Fruit fly (Drosophila melanogaster) whole organism, embryonic: ENCODE results near the gene LPCAT.

ENCODE experiments used
- Asciz ChIP-seq: fragments of 200-800 bp; sonication (Bioruptor generic); optimal IDR thresholded peaks from 2 replicates; lab custom pipeline; 2017; ENCODE audit warnings: missing biosample characterization, mild to moderate bottlenecking, missing genetic modification characterization, missing genetic modification reagents
- BEAF-32 ChIP-seq: fragments of 200-800 bp; sonication (Bioruptor generic); optimal IDR thresholded peaks from 3 replicates; lab custom pipeline; 2017; ENCODE audit warnings: missing biosample characterization, missing genetic modification characterization, mild to moderate bottlenecking, moderate library complexity, missing genetic modification reagents
- Blimp-1 ChIP-seq: fragments of 200-800 bp; sonication (Bioruptor generic); optimal IDR thresholded peaks from 3 replicates; lab custom pipeline; 2018; ENCODE audit warnings: missing biosample characterization, missing genetic modification characterization, mild to moderate bottlenecking, moderate library complexity, missing genetic modification reagents
- BtbVII ChIP-seq: fragments of 200-800 bp; sonication (Bioruptor generic); optimal IDR thresholded peaks from 3 replicates; lab custom pipeline; 2017; ENCODE audit warnings: missing biosample characterization, mild to moderate bottlenecking, missing genetic modification characterization
- Bteb2 ChIP-seq: fragments of 200-800 bp; sonication (Bioruptor generic); optimal IDR thresholded peaks from 2 replicates; lab custom pipeline; 2016; ENCODE audit warnings: missing biosample characterization, missing genetic modification characterization
- CG10654 ChIP-seq: fragments of 200-800 bp; sonication (Bioruptor generic); optimal IDR thresholded peaks from 2 replicates; lab custom pipeline; 2016; ENCODE audit warnings: missing biosample characterization, missing genetic modification characterization
- CG13123 ChIP-seq: fragments of 200-800 bp; sonication (Bioruptor generic); optimal IDR thresholded peaks from 2 replicates; lab custom pipeline; 2016; ENCODE audit warnings: missing biosample characterization, missing genetic modification characterization
- CG14050 ChIP-seq: fragments of 200-800 bp; sonication (Bioruptor generic); IDR thresholded peaks from 3 replicates; pipeline ENCODE4 v1.3.6; 2022; ENCODE audit warnings: missing biosample characterization, missing genetic modification characterization
- CG14667 ChIP-seq: fragments of 200-800 bp; sonication (Bioruptor generic); IDR thresholded peaks from 2 replicates; pipeline ENCODE4 v1.3.6; 2022; ENCODE audit warnings: missing biosample characterization, missing genetic modification characterization
- CG17328 ChIP-seq: fragments of 200-800 bp; sonication (Bioruptor generic); IDR thresholded peaks from 2 replicates; pipeline ENCODE4 v1.3.6; 2022; ENCODE audit warnings: missing biosample characterization, missing genetic modification characterization
- CG2120 ChIP-seq: fragments of 200-800 bp; sonication (Bioruptor generic); optimal IDR thresholded peaks from 3 replicates; lab custom pipeline; 2016; ENCODE audit warnings: missing biosample characterization, missing genetic modification characterization
- CG4360 ChIP-seq: fragments of 200-800 bp; sonication (Bioruptor generic); IDR thresholded peaks from 2 replicates; pipeline ENCODE4 v1.3.6; 2022; ENCODE audit warnings: missing biosample characterization, missing genetic modification characterization
- CG6689 ChIP-seq: fragments of 200-800 bp; sonication (Bioruptor generic); IDR thresholded peaks from 2 replicates; pipeline ENCODE4 v1.3.6; 2022; ENCODE audit warnings: missing biosample characterization, missing genetic modification characterization
- CG6791 ChIP-seq: fragments of 200-800 bp; sonication (Bioruptor generic); IDR thresholded peaks from 3 replicates; pipeline ENCODE4 v1.3.6; 2022; ENCODE audit warnings: missing biosample characterization, missing genetic modification characterization; ENCODE audit not compliant: partially characterized antibody
- Deaf1 ChIP-seq: fragments of 200-800 bp; optimal IDR thresholded peaks from 3 replicates; lab custom pipeline; 2019; ENCODE audit warnings: missing biosample characterization, mild to moderate bottlenecking, missing genetic modification characterization, moderate library complexity
- Dip3 ChIP-seq: fragments of 200-800 bp; sonication (Bioruptor generic); optimal IDR thresholded peaks from 3 replicates; lab custom pipeline; 2016; ENCODE audit warnings: missing biosample characterization, missing genetic modification characterization
- ERR ChIP-seq: fragments of 200-800 bp; sonication (Bioruptor generic); optimal IDR thresholded peaks from 2 replicates; lab custom pipeline; 2016; ENCODE audit warnings: missing biosample characterization, missing genetic modification characterization
- Elba2 ChIP-seq: fragments of 200-800 bp; sonication (Bioruptor generic); optimal IDR thresholded peaks from 3 replicates; lab custom pipeline; 2016; ENCODE audit warnings: missing biosample characterization, missing genetic modification characterization
- Ets65A ChIP-seq: fragments of 200-800 bp; sonication (Bioruptor generic); peaks from one replicate; lab custom pipeline; 2016; ENCODE audit warnings: missing biosample characterization, missing genetic modification characterization
- Ets97D ChIP-seq: fragments of 200-800 bp; sonication (Bioruptor generic); optimal IDR thresholded peaks from 3 replicates; lab custom pipeline; 2016; ENCODE audit warnings: missing biosample characterization, missing genetic modification characterization
- Hr78 ChIP-seq, 2 experiments: fragments of 200-800 bp in 1 of 2; fragments of >200 bp in 1 of 2; sonication (Bioruptor generic) in 1 of 2; optimal IDR thresholded peaks; 2 replicates each; lab custom pipeline; 2017 to 2019; ENCODE audit warnings: missing biosample characterization in 2 of 2, missing genetic modification characterization in 2 of 2, mild to moderate bottlenecking in 1 of 2, moderate library complexity in 1 of 2
- Lim3 ChIP-seq: fragments of 200-800 bp; sonication (Bioruptor generic); IDR thresholded peaks from 2 replicates; pipeline ENCODE4 v1.3.6; 2022; ENCODE audit warnings: missing biosample characterization, missing genetic modification characterization
- Med ChIP-seq: fragments of 200-800 bp; sonication (Bioruptor generic); peaks from one replicate; lab custom pipeline; 2016; ENCODE audit warnings: missing biosample characterization, missing genetic modification characterization, mild to moderate bottlenecking, inconsistent platforms, moderate library complexity
- Mes4 ChIP-seq: fragments of 200-800 bp; sonication (Bioruptor generic); optimal IDR thresholded peaks from 2 replicates; lab custom pipeline; 2016; ENCODE audit warnings: missing biosample characterization, missing genetic modification characterization
- Nf-YA ChIP-seq: fragments of 200-800 bp; sonication (Bioruptor generic); IDR thresholded peaks from 2 replicates; pipeline ENCODE4 v1.3.6; 2022; ENCODE audit warnings: missing biosample characterization, missing genetic modification characterization
- Nf-YC ChIP-seq: fragments of 200-800 bp; optimal IDR thresholded peaks from 3 replicates; lab custom pipeline; 2019; ENCODE audit warnings: missing biosample characterization, mild to moderate bottlenecking, missing genetic modification characterization, moderate library complexity
- TFAM ChIP-seq: fragments of 200-800 bp; sonication (Bioruptor generic); optimal IDR thresholded peaks from 2 replicates; lab custom pipeline; 2017; ENCODE audit warnings: missing biosample characterization, missing genetic modification characterization, inconsistent platforms
- YL-1 ChIP-seq: fragments of 200-800 bp; sonication (Bioruptor generic); optimal IDR thresholded peaks from 3 replicates; lab custom pipeline; 2017; ENCODE audit warnings: missing biosample characterization, mild to moderate bottlenecking, missing genetic modification characterization
- chinmo ChIP-seq: fragments of 200-800 bp; sonication (Bioruptor generic); IDR thresholded peaks from 4 replicates; pipeline ENCODE4 v1.3.6; 2022; ENCODE audit warnings: missing biosample characterization, missing genetic modification characterization; ENCODE audit not compliant: partially characterized antibody
- crc ChIP-seq: fragments of 200-800 bp; sonication (Bioruptor generic); optimal IDR thresholded peaks from 2 replicates; lab custom pipeline; 2016; ENCODE audit warnings: missing biosample characterization, missing genetic modification characterization
- dan ChIP-seq: fragments of 200-800 bp; sonication (Bioruptor generic); IDR thresholded peaks from 2 replicates; pipeline ENCODE4 v1.3.6; 2022; ENCODE audit warnings: missing biosample characterization, missing genetic modification characterization
- ftz-f1 ChIP-seq: fragments of 200-800 bp; sonication (Bioruptor generic); optimal IDR thresholded peaks from 2 replicates; lab custom pipeline; 2016; ENCODE audit warnings: missing biosample characterization, missing genetic modification characterization
- h ChIP-seq: fragments of >200 bp; optimal IDR thresholded peaks from 2 replicates; lab custom pipeline; 2017
- hkb ChIP-seq, 2 experiments: fragments of 200-800 bp in 1 of 2; fragments of >200 bp in 1 of 2; sonication (Bioruptor generic) in 1 of 2; IDR thresholded peaks in 1 of 2; optimal IDR thresholded peaks in 1 of 2; 2 replicates each; pipeline versions ENCODE4 v1.3.6 to Lab custom; 2017 to 2022; ENCODE audit warnings: missing biosample characterization in 1 of 2, missing genetic modification characterization in 1 of 2
- ken ChIP-seq: fragments of 200-800 bp; sonication (Bioruptor generic); IDR thresholded peaks from 3 replicates; pipeline ENCODE4 v1.3.6; 2022; ENCODE audit warnings: missing biosample characterization, missing genetic modification characterization
- klu ChIP-seq: fragments of 200-800 bp; sonication (Bioruptor generic); IDR thresholded peaks from 2 replicates; pipeline ENCODE4 v1.3.6; 2022; ENCODE audit warnings: missing biosample characterization, missing genetic modification characterization
- lab ChIP-seq: fragments of 200-800 bp; sonication (Bioruptor generic); optimal IDR thresholded peaks from 3 replicates; lab custom pipeline; 2017; ENCODE audit warnings: missing biosample characterization, missing genetic modification characterization, mild to moderate bottlenecking, moderate library complexity, missing genetic modification reagents
- nom ChIP-seq: fragments of 200-800 bp; sonication (Bioruptor generic); optimal IDR thresholded peaks from 2 replicates; lab custom pipeline; 2017; ENCODE audit warnings: missing biosample characterization, missing genetic modification characterization, mild to moderate bottlenecking, moderate library complexity, missing genetic modification reagents
- pb ChIP-seq: fragments of 200-800 bp; sonication (Bioruptor generic); optimal IDR thresholded peaks from 3 replicates; lab custom pipeline; 2016; ENCODE audit warnings: missing biosample characterization, missing genetic modification characterization
- rib ChIP-seq: fragments of 200-800 bp; sonication (Bioruptor generic); IDR thresholded peaks from 2 replicates; pipeline ENCODE4 v1.3.6; 2022; ENCODE audit warnings: missing biosample characterization, missing genetic modification characterization
- shn ChIP-seq: fragments of 200-800 bp; sonication (Bioruptor generic); optimal IDR thresholded peaks from 3 replicates; lab custom pipeline; 2016; ENCODE audit warnings: missing biosample characterization, missing genetic modification characterization
- slbo ChIP-seq: fragments of 200-800 bp; sonication (Bioruptor generic); IDR thresholded peaks from 2 replicates; pipeline ENCODE4 v1.3.6; 2022; ENCODE audit warnings: missing biosample characterization, missing genetic modification characterization
- sna ChIP-seq: fragments of 200-800 bp; sonication (Bioruptor generic); IDR thresholded peaks from 2 replicates; pipeline ENCODE4 v1.3.6; 2022; ENCODE audit warnings: missing biosample characterization, missing genetic modification characterization; ENCODE audit not compliant: partially characterized antibody
- sqz ChIP-seq: fragments of 200-800 bp; sonication (Bioruptor generic); optimal IDR thresholded peaks from 3 replicates; lab custom pipeline; 2018; ENCODE audit warnings: missing biosample characterization, mild to moderate bottlenecking, missing genetic modification characterization
- ssp ChIP-seq: fragments of 200-800 bp; sonication (Bioruptor generic); IDR thresholded peaks from 2 replicates; pipeline ENCODE4 v1.3.6; 2022; ENCODE audit warnings: missing biosample characterization, missing genetic modification characterization
- vnd ChIP-seq: fragments of 200-800 bp; sonication (Bioruptor generic); IDR thresholded peaks from 3 replicates; pipeline ENCODE4 v1.3.6; 2022; ENCODE audit warnings: missing biosample characterization, missing genetic modification characterization; ENCODE audit not compliant: partially characterized antibody
- vvl ChIP-seq: fragments of 200-800 bp; sonication (Bioruptor generic); IDR thresholded peaks from 2 replicates; pipeline ENCODE4 v1.3.6; 2022; ENCODE audit warnings: missing biosample characterization, missing genetic modification characterization
- wek ChIP-seq: fragments of 200-800 bp; sonication (Bioruptor generic); optimal IDR thresholded peaks from 3 replicates; lab custom pipeline; 2018; ENCODE audit warnings: missing biosample characterization, mild to moderate bottlenecking, missing genetic modification characterization, moderate library complexity
- zf30C ChIP-seq: fragments of 200-800 bp; sonication (Bioruptor generic); optimal IDR thresholded peaks from 3 replicates; lab custom pipeline; 2018; ENCODE audit warnings: missing biosample characterization, mild to moderate bottlenecking, missing genetic modification characterization

The LPCAT gene

DNA sequence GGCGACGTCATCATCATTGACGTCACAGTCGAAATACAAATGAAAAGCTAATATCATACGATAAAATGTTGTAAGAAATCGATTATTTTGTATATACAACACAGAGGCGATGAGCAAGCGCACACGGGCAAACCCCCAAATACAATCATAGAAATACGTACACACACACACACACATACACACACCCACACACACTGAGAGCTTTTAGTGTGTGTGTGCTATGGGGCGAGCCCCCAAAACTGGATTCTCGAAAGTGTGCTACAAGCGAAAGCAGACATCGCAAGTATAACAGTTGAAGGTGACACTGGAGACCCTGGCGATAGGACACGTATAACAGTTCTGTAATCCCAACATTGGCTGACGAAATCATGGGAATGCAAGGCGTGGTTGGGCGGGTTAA, 2.1 kb upstream of the LPCAT start (continued):
- TF ChIP-seq BtbVII (GFP tag; lab: Kevin White, UChicago) (peak; percentile 68), TFAM (GFP tag; lab: Kevin White, UChicago) (no peak), ken (GFP tag; lab: Robert Waterston, UW) (no peak)

DNA sequence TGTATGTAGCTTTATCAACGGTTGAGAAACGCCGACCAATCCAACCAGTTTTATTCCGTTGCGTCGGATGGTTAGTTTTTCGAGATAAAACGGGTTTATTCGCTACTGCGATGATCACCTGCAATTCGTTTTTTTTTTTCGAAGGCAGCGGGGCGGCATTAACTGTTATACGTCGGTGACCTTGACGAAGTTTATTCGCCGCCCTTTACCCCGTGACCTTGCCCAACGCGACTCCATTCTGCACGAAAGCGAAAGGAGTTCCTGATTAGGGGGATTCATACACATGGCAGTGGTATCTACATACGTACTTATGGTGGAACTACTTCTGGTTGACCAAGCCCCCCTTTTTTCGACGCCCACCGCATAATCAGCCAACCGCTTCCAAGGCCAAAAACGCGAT, 757 bp upstream of the LPCAT start:
- TF ChIP-seq ERR (peak; percentile 38), CG14050 (GFP tag; lab: Robert Waterston, UW) (no peak), Nf-YC (tag; lab: Kevin White, UChicago) (no peak), Asciz (GFP tag; lab: Kevin White, UChicago) (no peak), Ets65A (GFP tag; lab: Kevin White, UChicago) (peak; percentile 10), Dip3 (GFP tag; lab: Kevin White, UChicago) (no peak), Blimp-1 (GFP tag; lab: Kevin White, UChicago) (peak; percentile 85), chinmo (GFP tag; lab: Robert Waterston, UW) (0 out of 4 replicates have a peak, but pooled peaks have one; percentile 71), nom (GFP tag; lab: Kevin White, UChicago) (peak; percentile 17), vvl (0 out of 2 replicates have a peak, but pooled peaks have one; percentile 8), BEAF-32 (GFP tag; lab: Kevin White, UChicago) (no peak), CG13123 (GFP tag; lab: Kevin White, UChicago) (no peak), ken (GFP tag; lab: Robert Waterston, UW) (no peak), Hr78 (GFP tag; optimal IDR thresholded peaks at IDR 0.05; lab: Kevin White, UChicago) (peak in 1 of 2 experiments; percentile 57), Deaf1 (tag; lab: Kevin White, UChicago) (no peak), vnd (no peak), CG10654 (GFP tag; lab: Kevin White, UChicago) (no peak), CG2120 (peak; percentile 2), zf30C (no peak), CG14667 (GFP tag; lab: Robert Waterston, UW) (no peak), CG6791 (GFP tag; lab: Robert Waterston, UW) (no peak), crc (no peak), h (lab: Kevin White, UChicago) (no peak), Med (GFP tag; lab: Kevin White, UChicago) (peak; percentile 51), ssp (GFP tag; lab: Robert Waterston, UW) (no peak), YL-1 (no peak), hkb (optimal IDR thresholded peaks at IDR 0.05; lab: Kevin White, UChicago) (no peak), hkb (GFP tag; IDR thresholded peaks at IDR 0.05; lab: Robert Waterston, UW) (peak; percentile 26; the same call in 1 of the 2 replicates), wek (GFP tag; lab: Kevin White, UChicago) (peak; percentile 61), ftz-f1 (GFP tag; lab: Kevin White, UChicago) (peak; percentile 90), CG6689 (GFP tag; lab: Robert Waterston, UW) (0 out of 2 replicates have a peak, but pooled peaks have one; percentile 13), Ets97D (GFP tag; lab: Kevin White, UChicago) (no peak), lab (GFP tag; lab: Kevin White, UChicago) (peak; percentile 26), Bteb2 (GFP tag; lab: Kevin White, UChicago) (no peak), Nf-YA (GFP tag; lab: Robert Waterston, UW) (no peak), CG17328 (GFP tag; lab: Robert Waterston, UW) (no peak), Lim3 (GFP tag; lab: Robert Waterston, UW) (no peak), rib (GFP tag; lab: Robert Waterston, UW) (0 out of 2 replicates have a peak, but pooled peaks have one; percentile 17), pb (GFP tag; lab: Kevin White, UChicago) (no peak), slbo (GFP tag; lab: Robert Waterston, UW) (peak; percentile 20; the same call in 1 of the 2 replicates), Mes4 (GFP tag; lab: Kevin White, UChicago) (no peak), shn (no peak), dan (GFP tag; lab: Robert Waterston, UW) (no peak), sna (no peak), sqz (GFP tag; lab: Kevin White, UChicago) (peak; percentile 72), klu (no peak), Elba2 (GFP tag; lab: Kevin White, UChicago) (no peak), CG4360 (no peak)
